Worm (Caenorhabditis elegans): Measurements from ENCODE around the gene cyp-33C2.

The cyp-33C2 gene

DNA sequence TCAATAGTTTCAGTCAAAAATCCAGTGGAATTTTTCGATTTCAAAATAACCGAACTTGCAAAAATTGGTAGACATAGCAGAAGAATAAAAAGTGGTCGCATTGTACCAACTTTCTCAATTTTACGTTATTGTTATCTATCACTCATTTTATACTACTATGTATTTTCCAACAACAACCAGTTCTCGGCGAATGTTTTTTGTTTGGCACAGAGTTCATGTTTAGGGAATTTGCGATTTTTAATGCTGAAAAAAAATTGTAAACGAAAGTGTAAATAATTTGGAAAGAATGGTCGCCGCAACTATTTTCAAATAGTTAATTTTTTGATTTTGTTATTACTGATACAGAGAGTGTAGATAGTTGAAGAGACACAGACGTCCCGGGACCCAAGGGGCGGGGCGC, 33.9 kb upstream of the cyp-33C2 start, which contains the start of gene C45H4.21:
Gene C45H4.21, minus strand, starts transcription at position 101 of the 400 bp plus-strand sequence.
- TF ChIP-seq cog-1 (tag; optimal IDR thresholded peaks at IDR 0.05) (no peak), flt-1 (GFP tag; IDR thresholded peaks at IDR 0.05) (no peak), ref-1 (GFP tag; conservative IDR thresholded peaks at IDR 0.05) (no peak), ztf-29 (GFP tag; IDR thresholded peaks at IDR 0.05) (no peak), ztf-23 (GFP tag; IDR thresholded peaks at IDR 0.05) (no peak), tab-1 (GFP tag; IDR thresholded peaks at IDR 0.05) (no peak), T22C8.4 (GFP tag; IDR thresholded peaks at IDR 0.05) (no peak), med-1 (GFP tag; optimal IDR thresholded peaks at IDR 0.05; ENCODE audit: insufficient read depth) (no peak), klf-2 (GFP tag; conservative IDR thresholded peaks at IDR 0.05) (no peak)

DNA sequence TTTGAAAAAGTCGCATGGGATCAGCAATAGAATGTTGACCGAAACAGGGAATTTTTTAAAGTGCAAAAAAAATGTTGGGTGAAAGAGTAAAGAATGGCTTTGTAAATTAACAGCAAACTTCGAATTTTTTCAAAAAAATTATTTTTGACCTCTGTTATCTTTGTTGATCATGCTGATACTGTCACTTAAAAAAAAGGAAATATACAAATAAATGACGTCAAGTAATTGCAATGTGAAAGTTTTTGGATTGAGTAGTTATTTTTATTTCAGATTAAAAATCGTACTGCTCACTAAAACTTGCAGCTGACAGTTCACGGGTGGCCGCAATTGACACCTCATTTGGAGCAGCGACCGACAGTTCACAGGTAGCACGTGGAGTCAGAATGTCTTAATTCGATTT, 32.4 kb upstream of the cyp-33C2 start, which contains the start of gene C45H4.13:
Gene C45H4.13, minus strand, starts transcription at position 101 of the 400 bp plus-strand sequence.
- no peak for TF ChIP-seq tab-1 (GFP tag; IDR thresholded peaks at IDR 0.05)
- TF ChIP-seq ztf-23 (GFP tag; IDR thresholded peaks at IDR 0.05), result no peak
- TF ChIP-seq T22C8.4 (GFP tag; IDR thresholded peaks at IDR 0.05), result no peak
- TF ChIP-seq flt-1 (GFP tag; IDR thresholded peaks at IDR 0.05), result no peak
- TF ChIP-seq ref-1 (GFP tag; conservative IDR thresholded peaks at IDR 0.05), result no peak
- no peak for TF ChIP-seq ztf-29 (GFP tag; IDR thresholded peaks at IDR 0.05)
- TF ChIP-seq klf-2 (GFP tag; conservative IDR thresholded peaks at IDR 0.05), result no peak
- TF ChIP-seq cog-1 (tag; optimal IDR thresholded peaks at IDR 0.05), result no peak
- no peak for TF ChIP-seq med-1 (GFP tag; optimal IDR thresholded peaks at IDR 0.05; ENCODE audit: insufficient read depth)

DNA sequence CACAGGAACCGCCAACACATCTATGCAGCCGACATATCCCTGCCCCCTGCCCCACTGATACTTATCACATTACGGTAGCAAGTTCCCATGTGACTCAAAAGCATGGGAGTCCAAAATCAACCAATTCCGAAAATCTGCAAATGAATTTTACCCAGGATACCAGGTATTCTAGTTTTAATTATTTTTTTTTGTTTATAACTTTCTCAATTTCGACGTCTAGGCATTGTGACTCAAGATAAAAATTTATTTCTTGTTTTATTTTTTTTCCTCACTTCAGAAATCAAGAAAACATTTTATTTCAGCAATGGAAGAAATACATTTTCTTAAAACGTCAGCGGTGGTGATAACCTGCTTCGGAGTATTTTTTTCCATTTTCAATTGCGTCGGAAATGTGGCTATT, 31.8 kb upstream of the cyp-33C2 start, which contains the start of gene srbc-24:
Gene srbc-24, plus strand, starts transcription at position 301 of the 400 bp plus-strand sequence.
- TF ChIP-seq klf-2 (GFP tag; conservative IDR thresholded peaks at IDR 0.05), result no peak
- TF ChIP-seq T22C8.4 (GFP tag; IDR thresholded peaks at IDR 0.05), result no peak
- no peak for TF ChIP-seq cog-1 (tag; optimal IDR thresholded peaks at IDR 0.05)
- no peak for TF ChIP-seq ztf-23 (GFP tag; IDR thresholded peaks at IDR 0.05)

DNA sequence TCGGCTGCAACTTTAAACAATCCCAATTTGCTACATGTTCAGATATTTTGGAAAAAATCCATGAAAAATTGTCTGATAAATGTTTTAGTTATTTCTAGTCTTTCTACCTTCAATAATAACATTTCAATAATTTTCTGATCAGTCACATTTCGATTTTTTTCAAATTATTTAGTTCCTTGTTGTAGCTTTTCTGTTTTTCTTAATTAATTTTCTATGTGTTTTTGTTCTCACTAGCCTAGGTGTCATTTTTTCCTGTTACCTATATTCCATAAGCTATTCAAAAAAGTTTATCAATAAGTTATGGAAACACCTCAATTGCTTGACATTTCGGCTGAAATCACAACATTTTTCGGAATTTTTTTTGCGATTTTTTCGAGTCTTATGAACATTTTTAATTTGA, 30.0 kb upstream of the cyp-33C2 start, which contains the start of gene srbc-23:
Gene srbc-23, plus strand, starts transcription at position 301 of the 400 bp plus-strand sequence.
- TF ChIP-seq ref-1 (GFP tag; conservative IDR thresholded peaks at IDR 0.05) (no peak), tab-1 (GFP tag; IDR thresholded peaks at IDR 0.05) (no peak), cog-1 (tag; optimal IDR thresholded peaks at IDR 0.05) (no peak), ztf-23 (GFP tag; IDR thresholded peaks at IDR 0.05) (no peak), flt-1 (GFP tag; IDR thresholded peaks at IDR 0.05) (no peak), T22C8.4 (GFP tag; IDR thresholded peaks at IDR 0.05) (no peak), med-1 (GFP tag; optimal IDR thresholded peaks at IDR 0.05; ENCODE audit: insufficient read depth) (no peak), ztf-29 (GFP tag; IDR thresholded peaks at IDR 0.05) (no peak), klf-2 (GFP tag; conservative IDR thresholded peaks at IDR 0.05) (no peak)

DNA sequence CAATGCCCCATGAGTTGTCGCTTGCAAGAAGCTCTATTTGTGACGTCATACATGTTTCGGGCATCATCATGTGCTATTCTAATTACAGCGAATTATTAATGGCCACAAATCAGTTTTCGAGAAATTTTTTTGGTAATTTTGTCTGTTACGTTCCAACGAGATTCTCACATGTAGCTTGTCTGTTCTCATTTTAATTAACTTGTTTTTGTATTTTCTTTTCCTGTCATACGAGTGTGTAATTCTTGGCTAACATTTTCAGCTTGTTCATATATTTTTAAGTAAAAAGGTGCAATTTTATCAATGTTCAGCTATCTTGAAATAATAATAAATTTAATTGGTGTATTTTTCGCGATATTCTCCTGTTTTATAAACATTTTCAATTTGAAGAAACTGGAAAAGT, 28.1 kb upstream of the cyp-33C2 start, which contains the start of gene srbc-21:
Gene srbc-21, plus strand, starts transcription at position 301 of the 400 bp plus-strand sequence.
- TF ChIP-seq T22C8.4 (GFP tag; IDR thresholded peaks at IDR 0.05) (no peak), tab-1 (GFP tag; IDR thresholded peaks at IDR 0.05) (no peak), klf-2 (GFP tag; conservative IDR thresholded peaks at IDR 0.05) (no peak), flt-1 (GFP tag; IDR thresholded peaks at IDR 0.05) (no peak), ztf-29 (GFP tag; IDR thresholded peaks at IDR 0.05) (no peak), cog-1 (tag; optimal IDR thresholded peaks at IDR 0.05) (no peak), ref-1 (GFP tag; conservative IDR thresholded peaks at IDR 0.05) (no peak)

DNA sequence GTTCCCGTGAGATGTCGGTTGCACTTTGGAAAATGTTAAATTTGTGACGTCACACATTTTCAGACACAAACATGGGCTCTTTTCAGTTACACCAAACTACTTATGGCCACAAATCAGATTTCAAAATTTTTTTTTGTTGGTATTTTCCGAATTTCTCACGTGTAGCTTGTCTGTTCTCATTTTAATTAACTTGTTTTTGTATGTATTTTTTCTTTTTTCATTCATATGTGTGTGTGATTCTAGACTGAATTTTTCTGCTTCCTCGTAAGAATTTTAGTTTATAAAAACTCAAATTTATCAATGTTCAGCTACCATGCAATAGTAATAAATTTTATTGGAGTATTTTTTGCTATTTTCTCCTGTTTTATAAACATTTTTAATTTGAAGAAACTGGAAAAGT, 26.5 kb upstream of the cyp-33C2 start, which contains the start of gene srbc-22:
Gene srbc-22, plus strand, starts transcription at position 301 of the 400 bp plus-strand sequence.
- no peak for TF ChIP-seq ztf-23 (GFP tag; IDR thresholded peaks at IDR 0.05)
- TF ChIP-seq cog-1 (tag; optimal IDR thresholded peaks at IDR 0.05), result no peak
- no peak for TF ChIP-seq T22C8.4 (GFP tag; IDR thresholded peaks at IDR 0.05)
- no peak for TF ChIP-seq flt-1 (GFP tag; IDR thresholded peaks at IDR 0.05)
- no peak for TF ChIP-seq ref-1 (GFP tag; conservative IDR thresholded peaks at IDR 0.05)
- no peak for TF ChIP-seq tab-1 (GFP tag; IDR thresholded peaks at IDR 0.05)
- TF ChIP-seq med-1 (GFP tag; optimal IDR thresholded peaks at IDR 0.05; ENCODE audit: insufficient read depth), result no peak
- no peak for TF ChIP-seq klf-2 (GFP tag; conservative IDR thresholded peaks at IDR 0.05)
- no peak for TF ChIP-seq ztf-29 (GFP tag; IDR thresholded peaks at IDR 0.05)

DNA sequence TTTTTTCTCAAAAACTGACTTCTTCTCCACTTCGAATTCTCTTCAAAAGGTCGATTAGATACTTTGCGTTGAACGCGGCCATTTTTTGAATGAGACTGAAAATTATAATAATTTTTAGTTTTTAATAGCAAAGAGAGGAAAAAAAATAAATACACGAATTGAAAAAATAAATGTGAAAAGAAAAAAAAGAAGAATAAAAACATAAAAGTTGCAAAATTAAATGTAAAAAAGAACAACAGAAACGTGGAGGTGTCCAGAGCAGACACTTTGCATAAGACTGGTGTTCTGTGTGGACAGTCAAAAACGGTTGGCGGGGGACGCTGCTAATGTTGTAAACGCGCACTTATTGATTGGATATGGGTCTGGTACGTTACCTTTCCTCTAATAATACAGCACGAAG, 24.0 kb upstream of the cyp-33C2 start, which contains the start of gene C45H4.14:
Gene C45H4.14, minus strand, starts transcription at position 101 of the 400 bp plus-strand sequence.
- TF ChIP-seq cog-1 (tag; optimal IDR thresholded peaks at IDR 0.05), result no peak
- no peak for TF ChIP-seq ref-1 (GFP tag; conservative IDR thresholded peaks at IDR 0.05)

DNA sequence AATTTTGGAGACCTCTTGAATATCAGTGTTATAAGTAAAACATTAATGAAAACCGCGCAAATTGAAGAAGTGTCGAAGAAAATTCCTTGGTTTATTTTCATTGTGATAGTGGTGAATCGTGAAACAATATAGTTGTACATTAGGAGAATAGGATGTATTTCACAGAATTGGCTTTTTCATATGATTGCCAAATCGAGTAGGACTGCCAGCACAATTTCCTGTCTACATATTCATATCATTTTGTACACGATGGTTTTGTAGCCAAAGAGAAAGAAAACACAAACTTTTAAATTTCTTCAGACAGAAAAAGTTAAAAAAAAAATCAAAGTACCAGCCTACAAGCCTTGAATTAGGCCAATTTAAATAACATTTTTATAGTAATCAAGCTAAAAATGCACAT, 19.6 kb upstream of the cyp-33C2 start, which contains the start of gene str-255:
Gene str-255, minus strand, starts transcription at position 101 of the 400 bp plus-strand sequence.
- no peak for TF ChIP-seq ref-1 (GFP tag; conservative IDR thresholded peaks at IDR 0.05)
- TF ChIP-seq ztf-29 (GFP tag; IDR thresholded peaks at IDR 0.05), result no peak
- TF ChIP-seq klf-2 (GFP tag; conservative IDR thresholded peaks at IDR 0.05), result no peak

DNA sequence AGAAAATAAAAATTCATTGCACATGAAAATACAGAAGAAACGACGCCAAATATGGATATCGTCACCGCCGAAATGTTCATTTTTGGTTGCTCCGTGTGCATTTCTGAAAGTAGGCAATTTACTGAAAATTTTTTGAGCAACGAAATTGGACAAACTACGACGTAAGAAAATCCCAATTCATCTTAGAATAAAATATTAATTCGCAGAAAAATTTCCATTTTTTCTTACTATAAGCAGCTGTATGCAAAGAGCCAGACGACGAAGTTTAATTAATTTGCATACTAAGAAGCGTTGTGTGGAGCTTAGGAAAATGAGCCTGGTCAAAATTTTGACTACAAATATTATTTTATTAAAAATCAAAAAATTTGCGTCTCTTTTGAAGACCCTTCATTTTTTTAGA, 16.6 kb upstream of the cyp-33C2 start, which contains the start of gene srbc-19:
Gene srbc-19, minus strand, starts transcription at position 101 of the 400 bp plus-strand sequence.
- TF ChIP-seq med-1 (GFP tag; optimal IDR thresholded peaks at IDR 0.05; ENCODE audit: insufficient read depth), result no peak
- TF ChIP-seq klf-2 (GFP tag; conservative IDR thresholded peaks at IDR 0.05), result no peak
- no peak for TF ChIP-seq ztf-29 (GFP tag; IDR thresholded peaks at IDR 0.05)
- no peak for TF ChIP-seq cog-1 (tag; optimal IDR thresholded peaks at IDR 0.05)
- TF ChIP-seq ref-1 (GFP tag; conservative IDR thresholded peaks at IDR 0.05), result no peak
- no peak for TF ChIP-seq ztf-23 (GFP tag; IDR thresholded peaks at IDR 0.05)
- no peak for TF ChIP-seq flt-1 (GFP tag; IDR thresholded peaks at IDR 0.05)
- TF ChIP-seq tab-1 (GFP tag; IDR thresholded peaks at IDR 0.05), result no peak
- no peak for TF ChIP-seq T22C8.4 (GFP tag; IDR thresholded peaks at IDR 0.05)

DNA sequence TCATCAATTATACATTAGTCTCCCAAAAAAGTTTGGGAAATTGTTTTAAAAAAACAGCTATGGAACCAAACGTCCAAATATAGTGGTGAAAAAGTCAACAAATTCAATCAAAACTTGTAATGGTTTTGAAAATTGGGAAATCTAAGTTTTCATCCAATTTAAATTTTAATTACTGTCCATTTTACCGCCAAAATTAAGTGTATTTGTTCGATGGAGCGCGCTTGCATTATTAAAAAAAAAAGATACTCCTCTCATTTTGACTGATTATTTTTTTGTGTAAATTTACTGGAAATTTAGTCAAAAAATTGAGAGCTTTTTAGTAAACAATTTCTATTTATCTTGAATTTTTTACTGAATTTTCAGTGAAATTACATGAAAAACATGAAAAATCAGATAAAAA, 8.8 kb upstream of the cyp-33C2 start:
- TF ChIP-seq ztf-23 (GFP tag; IDR thresholded peaks at IDR 0.05), result no peak
- TF ChIP-seq med-1 (GFP tag; optimal IDR thresholded peaks at IDR 0.05; ENCODE audit: insufficient read depth), result no peak
- no peak for TF ChIP-seq ztf-29 (GFP tag; IDR thresholded peaks at IDR 0.05)
- TF ChIP-seq ref-1 (GFP tag; conservative IDR thresholded peaks at IDR 0.05), result no peak
- TF ChIP-seq cog-1 (tag; optimal IDR thresholded peaks at IDR 0.05), result no peak
- no peak for TF ChIP-seq tab-1 (GFP tag; IDR thresholded peaks at IDR 0.05)
- TF ChIP-seq T22C8.4 (GFP tag; IDR thresholded peaks at IDR 0.05), result no peak
- TF ChIP-seq flt-1 (GFP tag; IDR thresholded peaks at IDR 0.05), result no peak
- TF ChIP-seq klf-2 (GFP tag; conservative IDR thresholded peaks at IDR 0.05), result no peak

Data from whole organism, midembryonic.